Fruit fly (Drosophila melanogaster): ENCODE results near the gene eRF3.
A peak's percentile ranks its signal among the peaks of the same experiment; 100 is the strongest.

eRF3 gene

DNA sequence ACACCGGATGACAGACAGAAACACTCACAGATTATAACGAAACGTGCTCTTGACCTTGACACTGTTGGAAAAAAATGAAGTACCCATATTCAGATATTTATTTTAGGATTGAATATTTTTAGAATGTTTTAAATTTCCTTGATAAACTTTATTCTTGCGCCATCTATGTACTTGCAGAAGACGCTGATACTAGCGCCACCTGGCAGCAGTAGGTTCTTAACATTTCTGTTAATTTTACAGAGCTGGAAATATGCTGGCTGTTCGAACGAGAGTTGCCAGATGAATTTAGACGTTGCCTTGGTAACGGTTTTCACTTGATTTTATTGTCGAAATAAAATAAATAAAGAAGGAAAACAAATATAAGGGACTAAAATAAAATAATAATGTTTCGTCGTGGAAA, 9.7 kb upstream of the eRF3 start, which contains the start of gene Fam92 (continued):
- peak; percentile 54 for TF ChIP-seq nau (GFP tag; optimal IDR thresholded peaks at IDR 0.05)
- TF ChIP-seq cg (GFP tag; optimal IDR thresholded peaks at IDR 0.05), result no peak
- peak; percentile 38; the same call in 1 of the 2 replicates for TF ChIP-seq sob (GFP tag; IDR thresholded peaks at IDR 0.05)
- TF ChIP-seq psq (GFP tag; optimal IDR thresholded peaks at IDR 0.05), result no peak
- TF ChIP-seq CG9932 (GFP tag; IDR thresholded peaks at IDR 0.05), result peak; percentile 61
- peak; percentile 89 for TF ChIP-seq Ets65A (GFP tag)
- TF ChIP-seq CG10147 (GFP tag; optimal IDR thresholded peaks at IDR 0.05), result peak; percentile 25
- TF ChIP-seq CG7372 (GFP tag; IDR thresholded peaks at IDR 0.05), result no peak
- no peak for TF ChIP-seq Usf (GFP tag; optimal IDR thresholded peaks at IDR 0.05)
- peak; percentile 30 for TF ChIP-seq CG2116 (GFP tag; optimal IDR thresholded peaks at IDR 0.05)
- TF ChIP-seq gt (GFP tag; IDR thresholded peaks at IDR 0.05), result no peak
- peak; percentile 62 for TF ChIP-seq sug (tag; optimal IDR thresholded peaks at IDR 0.05)
- no peak for TF ChIP-seq corto (GFP tag; optimal IDR thresholded peaks at IDR 0.05)
- TF ChIP-seq CG13123 (GFP tag; optimal IDR thresholded peaks at IDR 0.05), result no peak
- peak; percentile 46 for TF ChIP-seq PHDP (tag; optimal IDR thresholded peaks at IDR 0.05)
- peak; percentile 7 for TF ChIP-seq Mad (GFP tag; optimal IDR thresholded peaks at IDR 0.05)
- peak; percentile 63 for TF ChIP-seq CG17912 (GFP tag; optimal IDR thresholded peaks at IDR 0.05)
- no peak for TF ChIP-seq CG32767 (GFP tag; IDR thresholded peaks at IDR 0.05)
- TF ChIP-seq CG17186 (GFP tag; optimal IDR thresholded peaks at IDR 0.05), result no peak
- TF ChIP-seq eyg (GFP tag; optimal IDR thresholded peaks at IDR 0.05), result no peak
- peak; percentile 31 for TF ChIP-seq CG4854 (GFP tag; optimal IDR thresholded peaks at IDR 0.05)
- peak; percentile 73 for TF ChIP-seq Xbp1 (GFP tag; optimal IDR thresholded peaks at IDR 0.05)
- TF ChIP-seq Ssrp (tag; optimal IDR thresholded peaks at IDR 0.05), result no peak
- TF ChIP-seq exex (tag; optimal IDR thresholded peaks at IDR 0.05), result no peak
- TF ChIP-seq CG10979 (tag; optimal IDR thresholded peaks at IDR 0.05), result peak; percentile 56
- no peak for TF ChIP-seq CG12236 (GFP tag; optimal IDR thresholded peaks at IDR 0.05)
- peak; percentile 19 for TF ChIP-seq Camta (GFP tag; optimal IDR thresholded peaks at IDR 0.05)
- peak; percentile 56 for TF ChIP-seq Meics (GFP tag; optimal IDR thresholded peaks at IDR 0.05)
- TF ChIP-seq CoRest (tag; optimal IDR thresholded peaks at IDR 0.05), result peak; percentile 70
- TF ChIP-seq Fer3 (tag; optimal IDR thresholded peaks at IDR 0.05), result peak; percentile 44
- TF ChIP-seq bigmax (GFP tag; optimal IDR thresholded peaks at IDR 0.05), result no peak
- TF ChIP-seq Adf1 (GFP tag; IDR thresholded peaks at IDR 0.05), result no peak; the same call in 1 of the 2 replicates
- peak; percentile 34 for TF ChIP-seq CG17385 (GFP tag; optimal IDR thresholded peaks at IDR 0.05)
- TF ChIP-seq pros (GFP tag; optimal IDR thresholded peaks at IDR 0.05), result no peak
- no peak for TF ChIP-seq unc-4 (GFP tag; IDR thresholded peaks at IDR 0.05; ENCODE audit: partially characterized antibody)
- TF ChIP-seq dimm (GFP tag; IDR thresholded peaks at IDR 0.05), result no peak
- TF ChIP-seq CG16813 (GFP tag; IDR thresholded peaks at IDR 0.05; ENCODE audit: partially characterized antibody), result no peak
- TF ChIP-seq Scr (GFP tag; IDR thresholded peaks at IDR 0.05; ENCODE audit: partially characterized antibody), result no peak
- TF ChIP-seq Blimp-1 (GFP tag; optimal IDR thresholded peaks at IDR 0.05), result peak; percentile 39
- TF ChIP-seq CG4424 (GFP tag; optimal IDR thresholded peaks at IDR 0.05), result peak; percentile 39
- TF ChIP-seq Bgb (GFP tag; IDR thresholded peaks at IDR 0.05; ENCODE audit: partially characterized antibody), result peak; percentile 42; the same call in 1 of the 2 replicates
- no peak for TF ChIP-seq trh (GFP tag; optimal IDR thresholded peaks at IDR 0.05)
- TF ChIP-seq Dad (GFP tag; optimal IDR thresholded peaks at IDR 0.05), result no peak
- no peak for TF ChIP-seq CG2129 (GFP tag; IDR thresholded peaks at IDR 0.05; ENCODE audit: partially characterized antibody)
- TF ChIP-seq ac (GFP tag; optimal IDR thresholded peaks at IDR 0.05), result no peak
- peak; percentile 65 for TF ChIP-seq MTF-1 (GFP tag; optimal IDR thresholded peaks at IDR 0.05; ENCODE audit: borderline replicate concordance)
- TF ChIP-seq Rfx (GFP tag; IDR thresholded peaks at IDR 0.05), result peak; percentile 91
- peak; percentile 0 for TF ChIP-seq HmgD (GFP tag; optimal IDR thresholded peaks at IDR 0.05)
- no peak for TF ChIP-seq org-1 (GFP tag; optimal IDR thresholded peaks at IDR 0.05)
- TF ChIP-seq chif (GFP tag; optimal IDR thresholded peaks at IDR 0.05), result peak in 1 of 2 experiments; percentile 65
- TF ChIP-seq Taf1 (GFP tag; IDR thresholded peaks at IDR 0.05), result no peak

All from whole organism, embryonic.